Fruit fly (Drosophila melanogaster) whole organism: ENCODE results near the gene ImpE1.

Source experiments
- CG8478 ChIP-seq: fragments of >200 bp; optimal IDR thresholded peaks from 2 replicates; lab custom pipeline; 2018; ENCODE audit warnings: inconsistent platforms
- EcR ChIP-seq, 2 experiments: fragments of >200 bp; optimal IDR thresholded peaks; 2 replicates each; lab custom pipeline; 2017; ENCODE audit warnings: missing biosample characterization in 2 of 2, missing genetic modification characterization in 2 of 2, missing genetic modification reagents in 2 of 2
- pan ChIP-seq: fragments of >200 bp; optimal IDR thresholded peaks from 2 replicates; lab custom pipeline; 2017
- psq ChIP-seq: fragments of >200 bp; optimal IDR thresholded peaks from 2 replicates; lab custom pipeline; 2017
- usp ChIP-seq: fragments of >200 bp; optimal IDR thresholded peaks from 2 replicates; lab custom pipeline; 2017; ENCODE audit warnings: missing biosample characterization, missing genetic modification characterization, mixed read lengths

- TF ChIP-seq EcR (GFP tag; optimal IDR thresholded peaks at IDR 0.05; lab: Kevin White, UChicago) = no peak
- no peak for TF ChIP-seq psq (lab: Kevin White, UChicago)
- TF ChIP-seq pan (lab: Kevin White, UChicago) = no peak
- TF ChIP-seq usp (GFP tag; lab: Kevin White, UChicago) = no peak
- TF ChIP-seq CG8478 (lab: Kevin White, UChicago) = no peak
Observed at dm6 chr3L:8394132-8394531, 21.9 kb downstream of the ImpE1 start.
